Fruit fly (Drosophila melanogaster): ENCODE measurements around the gene Aprt.

The Aprt gene

dm6 chr3L:1884652-1885051 is at the start of gene Aprt:
Gene Aprt (minus strand): TSS chr3L:1885019.
- peak; percentile 72 for TF ChIP-seq noc (tag; optimal IDR thresholded peaks at IDR 0.05)

DNA sequence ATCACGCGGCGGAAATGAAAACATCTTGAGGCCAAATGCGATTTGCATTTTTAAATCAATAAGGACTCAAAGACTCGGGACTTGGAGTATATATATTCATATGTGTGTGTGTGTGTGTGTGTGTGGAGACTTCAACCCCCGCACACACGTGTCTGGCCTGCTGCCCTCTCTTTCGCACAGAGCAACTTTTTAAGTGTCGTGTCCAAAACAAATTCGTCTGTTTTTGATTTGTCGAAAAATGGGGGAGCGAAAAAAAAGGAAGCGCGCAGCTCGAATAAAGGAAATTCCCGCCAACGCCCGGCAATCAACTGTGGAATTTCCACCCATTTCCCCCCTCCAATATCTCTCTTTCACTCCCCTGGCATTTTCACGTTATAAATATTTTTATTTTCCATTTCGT is 44.1 kb upstream of the Aprt start:
- no peak for TF ChIP-seq noc (tag; optimal IDR thresholded peaks at IDR 0.05)

DNA sequence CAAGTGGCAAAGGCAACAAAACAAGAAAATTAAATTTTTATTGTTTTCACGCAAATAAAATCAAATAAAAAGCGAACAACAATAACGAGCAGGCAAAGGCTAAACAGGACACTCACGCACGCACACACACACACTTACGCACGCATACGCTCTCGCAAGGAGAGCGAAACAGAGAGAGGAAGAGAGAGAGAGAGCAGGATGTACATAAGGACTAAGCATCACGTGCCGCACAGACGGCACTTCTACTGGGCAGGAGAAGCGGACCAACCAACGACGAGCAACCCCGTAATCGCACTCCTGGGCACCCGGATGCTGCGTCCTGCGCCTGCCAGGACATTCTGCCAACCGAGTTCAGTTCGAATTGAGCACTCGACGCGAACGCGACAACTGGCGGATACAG is 36.1 kb upstream of the Aprt start, which contains the start of gene Dbx:
Dbx (plus strand) TSS at position 365 of the 400 bp plus-strand sequence.
- TF ChIP-seq noc (tag; optimal IDR thresholded peaks at IDR 0.05), result no peak

DNA sequence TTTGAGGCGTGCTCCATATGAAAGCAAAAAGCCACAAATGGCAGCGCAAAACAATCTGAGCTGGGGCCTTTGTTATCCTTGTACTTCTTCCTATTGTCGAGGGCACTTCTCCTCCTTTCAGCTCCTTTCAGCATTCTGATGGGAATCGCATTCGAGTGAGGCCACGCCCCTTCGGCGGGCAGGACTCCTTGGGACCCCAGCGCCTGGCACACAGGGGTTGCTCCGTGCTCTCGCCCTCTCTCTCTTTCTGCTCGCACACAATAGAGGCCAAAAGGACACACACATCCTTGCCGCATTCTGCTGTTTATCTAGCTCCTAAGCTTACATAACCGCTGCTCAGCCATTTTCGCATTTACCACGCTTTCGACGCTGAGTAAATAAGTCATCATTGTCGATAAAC is 35.2 kb upstream of the Aprt start:
- TF ChIP-seq noc (tag; optimal IDR thresholded peaks at IDR 0.05), result no peak

dm6 chr3L:1916617-1917016 is 31.8 kb upstream of the Aprt start:
- TF ChIP-seq noc (tag; optimal IDR thresholded peaks at IDR 0.05), result no peak

DNA sequence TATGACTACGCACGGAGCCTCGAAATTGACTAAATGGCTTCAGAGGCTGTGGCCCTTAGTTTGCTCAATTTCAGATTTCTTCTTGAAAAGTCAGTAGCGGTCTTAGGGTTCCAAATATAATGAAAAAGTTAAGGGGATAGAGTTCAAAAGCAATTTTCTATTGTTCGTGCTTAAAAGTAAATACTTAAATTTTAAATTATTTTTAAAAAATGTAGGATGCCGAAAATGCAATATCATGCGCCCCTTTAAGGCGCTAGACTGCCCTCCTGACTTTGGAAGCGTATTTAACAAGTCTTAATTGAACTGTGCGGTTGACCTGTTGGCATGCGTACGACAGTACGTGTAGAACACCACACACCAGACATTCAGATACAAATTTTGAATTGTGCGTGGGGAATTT is 29.8 kb upstream of the Aprt start:
- no peak for TF ChIP-seq noc (tag; optimal IDR thresholded peaks at IDR 0.05)

DNA sequence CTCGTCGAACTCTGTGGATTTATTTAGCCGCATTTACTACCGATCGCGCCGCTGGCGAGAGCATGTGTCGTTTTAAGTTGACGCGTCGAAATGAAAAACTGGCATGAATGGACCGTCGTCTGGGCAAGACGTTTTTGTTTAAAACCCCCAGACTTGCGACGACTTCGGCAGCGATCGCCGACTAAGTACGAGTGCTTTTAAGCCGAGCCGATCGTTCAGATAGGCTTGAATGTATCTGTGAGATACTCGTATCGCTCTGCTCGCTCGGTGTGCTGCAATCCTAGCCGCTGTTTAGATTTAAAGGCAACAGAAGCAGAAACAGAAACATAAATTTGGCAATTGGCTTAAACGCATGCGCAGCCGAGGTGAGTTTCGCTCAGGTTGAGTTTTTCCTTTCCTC is 25.3 kb upstream of the Aprt start, which contains the start of gene dsb:
dsb (minus strand) TSS at position 91 of the 400 bp plus-strand sequence.
- TF ChIP-seq noc (tag; optimal IDR thresholded peaks at IDR 0.05), result no peak

DNA sequence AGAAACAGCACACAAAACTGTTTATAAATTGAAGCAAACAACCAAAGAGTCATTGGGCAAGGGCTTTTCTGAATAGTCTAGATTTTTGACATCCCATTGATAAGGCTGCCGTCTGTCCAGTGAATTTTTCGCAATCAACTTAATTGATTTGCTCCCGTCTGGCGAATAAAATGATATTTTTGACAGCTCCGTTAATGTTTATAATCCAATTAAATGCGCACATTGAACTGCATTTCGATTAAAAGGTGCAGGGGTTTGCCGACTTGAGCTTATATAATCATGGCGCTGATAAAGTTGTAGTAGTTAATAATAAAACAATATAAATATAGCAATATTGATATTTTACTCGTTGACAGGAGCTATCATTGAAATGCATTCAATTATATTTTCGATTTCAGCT is 24.2 kb upstream of the Aprt start:
- no peak for TF ChIP-seq noc (tag; optimal IDR thresholded peaks at IDR 0.05)

DNA sequence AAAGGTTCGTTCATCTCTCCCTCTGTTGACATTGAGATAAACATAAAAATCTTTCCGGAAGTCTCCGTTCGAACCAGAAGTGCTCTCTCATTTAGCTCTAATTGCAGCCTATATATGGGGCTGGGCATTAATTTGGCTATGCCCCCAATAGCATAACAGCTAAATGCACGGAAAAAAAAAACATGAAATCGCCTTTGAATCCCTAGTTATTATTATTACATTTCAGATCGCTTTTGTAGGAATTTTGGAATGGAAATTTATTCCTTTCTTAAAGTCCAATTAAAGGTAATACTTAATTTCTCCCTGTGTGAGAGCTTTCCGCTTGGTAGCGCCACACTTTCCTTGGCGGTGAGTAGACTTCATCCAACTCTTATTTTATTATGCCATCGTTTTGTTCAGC is 21.4 kb upstream of the Aprt start:
- TF ChIP-seq noc (tag; optimal IDR thresholded peaks at IDR 0.05), result no peak

dm6 chr3L:1905273-1905672 is 20.5 kb upstream of the Aprt start:
- TF ChIP-seq noc (tag; optimal IDR thresholded peaks at IDR 0.05), result no peak

- no peak for TF ChIP-seq noc (tag; optimal IDR thresholded peaks at IDR 0.05)
Observed at dm6 chr3L:1904440-1904839, 19.6 kb upstream of the Aprt start.

- TF ChIP-seq noc (tag; optimal IDR thresholded peaks at IDR 0.05), result no peak
Observed at dm6 chr3L:1900633-1901032, 15.8 kb upstream of the Aprt start.

DNA sequence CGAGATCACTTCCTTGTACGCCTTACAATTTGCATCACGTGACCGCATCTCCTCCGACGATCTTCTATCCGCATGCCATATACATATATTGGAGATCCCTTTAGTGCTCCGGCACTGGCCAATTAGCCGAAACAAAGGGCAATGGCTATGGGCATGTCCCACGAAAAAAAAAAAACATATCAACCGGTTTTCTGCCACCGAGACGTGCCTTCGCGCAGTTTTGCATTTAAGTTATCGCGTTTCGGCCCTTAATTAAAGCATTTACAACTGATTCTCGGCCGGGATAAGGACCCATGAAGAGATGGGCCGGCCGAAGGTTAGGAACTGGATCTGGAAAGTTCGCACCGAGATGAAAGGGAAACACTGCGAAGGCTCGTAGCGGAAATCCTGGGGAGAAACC is 14.8 kb upstream of the Aprt start:
- no peak for TF ChIP-seq noc (tag; optimal IDR thresholded peaks at IDR 0.05)

dm6 chr3L:1897709-1898108 is 12.9 kb upstream of the Aprt start:
- no peak for TF ChIP-seq noc (tag; optimal IDR thresholded peaks at IDR 0.05)

DNA sequence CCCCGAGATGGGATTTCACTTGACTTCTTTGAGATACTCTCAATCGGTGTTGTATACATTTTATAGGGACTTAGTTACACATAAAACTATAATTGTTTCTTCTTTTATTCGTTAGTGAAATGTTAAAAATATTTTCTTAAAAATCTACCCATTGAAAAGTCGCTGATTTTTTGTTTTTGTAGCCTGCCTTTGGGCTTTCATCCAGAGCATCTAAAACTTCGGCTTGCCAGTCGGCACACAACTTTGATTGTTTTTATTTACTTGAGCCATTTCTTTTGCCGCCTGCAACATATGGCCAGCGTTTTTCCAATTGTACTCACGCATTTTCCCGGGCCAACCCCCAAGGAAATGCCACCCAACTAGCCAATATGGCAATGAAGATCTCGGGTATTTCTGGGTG is 7.1 kb upstream of the Aprt start:
- TF ChIP-seq noc (tag; optimal IDR thresholded peaks at IDR 0.05), result no peak

- no peak for TF ChIP-seq noc (tag; optimal IDR thresholded peaks at IDR 0.05)
Observed at dm6 chr3L:1890941-1891340, 6.1 kb upstream of the Aprt start.

DNA sequence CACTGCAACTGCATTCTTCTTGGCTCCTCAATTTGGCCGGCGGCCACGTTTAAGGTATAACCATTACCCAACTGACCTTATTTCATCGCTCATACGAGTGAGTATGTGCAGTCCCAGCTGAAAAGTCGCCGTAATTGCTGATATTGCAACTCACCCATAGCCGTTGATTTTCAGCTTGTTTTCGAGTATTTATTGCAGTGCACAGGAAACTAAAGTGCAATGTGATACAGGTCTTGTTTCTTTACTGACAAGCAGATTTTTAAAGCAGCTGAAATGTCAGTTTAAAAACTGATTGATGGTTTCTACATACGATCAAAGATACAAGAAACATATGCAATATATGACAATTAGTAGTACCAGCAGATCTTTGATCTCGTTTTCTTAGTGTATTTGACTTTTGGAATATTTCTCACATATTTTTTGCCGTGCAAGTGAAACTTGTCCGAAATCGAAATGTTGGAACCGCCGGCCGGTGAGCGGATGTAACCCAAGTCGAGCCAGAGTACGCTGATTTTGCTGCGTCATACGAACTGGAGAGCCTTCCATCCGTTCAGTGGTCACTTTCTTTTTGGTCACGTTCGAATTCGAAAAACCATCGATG is 3.2 kb upstream of the Aprt start:
- no peak for TF ChIP-seq noc (tag; optimal IDR thresholded peaks at IDR 0.05)

DNA sequence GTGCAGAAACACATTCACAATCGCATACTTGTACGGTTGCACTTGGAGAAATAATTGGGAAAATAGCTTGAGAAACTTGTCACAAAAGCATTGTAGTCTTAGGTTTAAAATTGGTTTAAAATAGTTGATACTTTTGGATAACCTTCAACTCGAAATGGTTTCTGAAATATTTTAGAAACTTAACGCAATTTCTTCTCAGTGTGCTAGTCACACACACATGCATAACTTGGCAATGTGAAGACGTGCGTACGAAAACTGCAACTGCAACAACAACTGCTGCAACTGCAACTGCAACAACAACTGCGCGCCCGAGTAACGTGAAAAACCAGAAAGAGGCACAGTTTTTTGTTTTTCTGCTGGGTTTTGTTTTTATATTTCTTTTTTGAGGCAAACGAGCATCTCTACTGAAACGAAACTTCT is 1.3 kb upstream of the Aprt start:
- TF ChIP-seq noc (tag; optimal IDR thresholded peaks at IDR 0.05), result no peak
